1 fruit fly cellular context compared by ENCODE assay signal in genomic region chr3R:13404841-13405441, dm6.
TF ChIP-seq lines count a peak whose summit lies in the region.

Gene yellow-e3, minus strand, starts transcription at chr3R:13404870.

TF ChIP-seq in whole organism, embryonic, 481 proteins besides CTCF, POLR2A, EP300 and RAD21 (continued from another document and continues in another):
- TF ChIP-seq Ssrp (tag; optimal IDR thresholded peaks at IDR 0.05; lab: Kevin White, UChicago) (peak; percentile 17), CG2202 (tag; optimal IDR thresholded peaks at IDR 0.05; lab: Kevin White, UChicago) (peak; percentile 38), CG2120 (GFP tag; optimal IDR thresholded peaks at IDR 0.05; lab: Kevin White, UChicago) (no peak), CG7786 (GFP tag; optimal IDR thresholded peaks at IDR 0.05; lab: Kevin White, UChicago) (no peak), sqz (GFP tag; optimal IDR thresholded peaks at IDR 0.05; lab: Kevin White, UChicago) (no peak), row (GFP tag; IDR thresholded peaks at IDR 0.05; lab: Robert Waterston, UW) (peak; percentile 53), CG15601 (tag; optimal IDR thresholded peaks at IDR 0.05; lab: Kevin White, UChicago) (peak; percentile 24), cad (GFP tag; optimal IDR thresholded peaks at IDR 0.05; lab: Kevin White, UChicago) (peak; percentile 38), sd (tag; optimal IDR thresholded peaks at IDR 0.05; lab: Kevin White, UChicago) (no peak), eve (GFP tag; optimal IDR thresholded peaks at IDR 0.05; lab: Kevin White, UChicago) (no peak), C15 (GFP tag; IDR thresholded peaks at IDR 0.05; lab: Robert Waterston, UW) (no peak), CG6854 (GFP tag; optimal IDR thresholded peaks at IDR 0.05; lab: Kevin White, UChicago) (no peak), bab2 (GFP tag; optimal IDR thresholded peaks at IDR 0.05; lab: Kevin White, UChicago) (no peak), lab (GFP tag; optimal IDR thresholded peaks at IDR 0.05; lab: Kevin White, UChicago) (no peak), CG8290 (GFP tag; optimal IDR thresholded peaks at IDR 0.05; lab: Kevin White, UChicago) (no peak), CG8290 (tag; optimal IDR thresholded peaks at IDR 0.05; lab: Kevin White, UChicago) (no peak), hkb (optimal IDR thresholded peaks at IDR 0.05; lab: Kevin White, UChicago) (no peak), hkb (GFP tag; IDR thresholded peaks at IDR 0.05; lab: Robert Waterston, UW) (no peak), jigr1 (GFP tag; IDR thresholded peaks at IDR 0.05; lab: Robert Waterston, UW) (no peak), z (GFP tag; IDR thresholded peaks at IDR 0.05; lab: Robert Waterston, UW) (no peak), CG11085 (GFP tag; IDR thresholded peaks at IDR 0.05; lab: Robert Waterston, UW) (no peak), CG43689 (GFP tag; IDR thresholded peaks at IDR 0.05; lab: Robert Waterston, UW) (no peak), CG17385 (GFP tag; optimal IDR thresholded peaks at IDR 0.05; lab: Kevin White, UChicago) (no peak), CG15073 (GFP tag; optimal IDR thresholded peaks at IDR 0.05; lab: Kevin White, UChicago) (no peak), Hr3 (GFP tag; optimal IDR thresholded peaks at IDR 0.05; lab: Kevin White, UChicago) (no peak), CG6272 (GFP tag; IDR thresholded peaks at IDR 0.05; lab: Robert Waterston, UW) (no peak), CG3065 (GFP tag; optimal IDR thresholded peaks at IDR 0.05; lab: Kevin White, UChicago) (no peak), MTF-1 (GFP tag; optimal IDR thresholded peaks at IDR 0.05; lab: Kevin White, UChicago; ENCODE audit: borderline replicate concordance) (no peak), phol (tag; optimal IDR thresholded peaks at IDR 0.05; lab: Kevin White, UChicago) (peak; percentile 52), Dref (GFP tag; IDR thresholded peaks at IDR 0.05; lab: Robert Waterston, UW) (no peak), jing (GFP tag; optimal IDR thresholded peaks at IDR 0.05; lab: Kevin White, UChicago) (no peak), knrl (GFP tag; IDR thresholded peaks at IDR 0.05; lab: Robert Waterston, UW; ENCODE audit: partially characterized antibody) (no peak), CG13123 (GFP tag; optimal IDR thresholded peaks at IDR 0.05; lab: Kevin White, UChicago) (no peak), Hr78 (GFP tag; optimal IDR thresholded peaks at IDR 0.05; lab: Kevin White, UChicago) (no peak), CG4404 (GFP tag; IDR thresholded peaks at IDR 0.05; lab: Robert Waterston, UW) (peak; percentile 73), CG17912 (GFP tag; optimal IDR thresholded peaks at IDR 0.05; lab: Kevin White, UChicago) (no peak), CG16863 (GFP tag; optimal IDR thresholded peaks at IDR 0.05; lab: Kevin White, UChicago) (no peak), Bgb (GFP tag; IDR thresholded peaks at IDR 0.05; lab: Robert Waterston, UW; ENCODE audit: partially characterized antibody) (no peak), odd (GFP tag; optimal IDR thresholded peaks at IDR 0.05; lab: Kevin White, UChicago) (no peak), gfzf (GFP tag; optimal IDR thresholded peaks at IDR 0.05; lab: Kevin White, UChicago) (no peak), lola (GFP tag; optimal IDR thresholded peaks at IDR 0.05; lab: Kevin White, UChicago) (peak in 1 of 3 experiments; percentile 82), CG10366 (GFP tag; IDR thresholded peaks at IDR 0.05; lab: Robert Waterston, UW) (no peak), ranshi (GFP tag; IDR thresholded peaks at IDR 0.05; lab: Robert Waterston, UW) (no peak), disco-r (GFP tag; optimal IDR thresholded peaks at IDR 0.05; lab: Kevin White, UChicago) (no peak), CG17829 (tag; optimal IDR thresholded peaks at IDR 0.05; lab: Kevin White, UChicago) (peak; percentile 58), p53 (GFP tag; optimal IDR thresholded peaks at IDR 0.05; lab: Kevin White, UChicago) (no peak), CG15011 (GFP tag; optimal IDR thresholded peaks at IDR 0.05; lab: Kevin White, UChicago) (no peak), CG15696 (tag; optimal IDR thresholded peaks at IDR 0.05; lab: Kevin White, UChicago) (peak; percentile 90), Spps (tag; optimal IDR thresholded peaks at IDR 0.05; lab: Kevin White, UChicago) (peak; percentile 43), Xrp1 (GFP tag; IDR thresholded peaks at IDR 0.05; lab: Robert Waterston, UW) (peak; percentile 72), so (GFP tag; IDR thresholded peaks at IDR 0.05; lab: Robert Waterston, UW) (no peak), CG4328 (GFP tag; optimal IDR thresholded peaks at IDR 0.05; lab: Kevin White, UChicago) (no peak), amos (GFP tag; IDR thresholded peaks at IDR 0.05; lab: Robert Waterston, UW; ENCODE audit: partially characterized antibody) (no peak), TFAM (GFP tag; optimal IDR thresholded peaks at IDR 0.05; lab: Kevin White, UChicago) (no peak), gt (GFP tag; IDR thresholded peaks at IDR 0.05; lab: Robert Waterston, UW) (no peak), Ada2b (GFP tag; IDR thresholded peaks at IDR 0.05; lab: Robert Waterston, UW) (no peak), bsh (GFP tag; optimal IDR thresholded peaks at IDR 0.05; lab: Kevin White, UChicago) (peak in 1 of 2 experiments; percentile 42), Sin3A (optimal IDR thresholded peaks at IDR 0.05; lab: Kevin White, UChicago) (no peak), twi (tag; optimal IDR thresholded peaks at IDR 0.05; lab: Kevin White, UChicago) (peak; percentile 25), run (tag; optimal IDR thresholded peaks at IDR 0.05; lab: Kevin White, UChicago) (no peak), ro (GFP tag; IDR thresholded peaks at IDR 0.05; lab: Robert Waterston, UW) (no peak), az2 (GFP tag; optimal IDR thresholded peaks at IDR 0.05; lab: Kevin White, UChicago) (peak; percentile 34), stc (GFP tag; IDR thresholded peaks at IDR 0.05; lab: Robert Waterston, UW) (no peak), CG9727 (GFP tag; optimal IDR thresholded peaks at IDR 0.05; lab: Kevin White, UChicago) (peak; percentile 75), CG30403 (GFP tag; optimal IDR thresholded peaks at IDR 0.05; lab: Kevin White, UChicago) (peak; percentile 16), CG13775 (GFP tag; optimal IDR thresholded peaks at IDR 0.05; lab: Kevin White, UChicago) (peak; percentile 30), Sox102F (GFP tag; optimal IDR thresholded peaks at IDR 0.05; lab: Kevin White, UChicago) (no peak), danr (GFP tag; IDR thresholded peaks at IDR 0.05; lab: Robert Waterston, UW) (no peak), gem (tag; optimal IDR thresholded peaks at IDR 0.05; lab: Kevin White, UChicago) (peak; percentile 65), luna (GFP tag; optimal IDR thresholded peaks at IDR 0.05; lab: Kevin White, UChicago) (no peak), CG8765 (GFP tag; IDR thresholded peaks at IDR 0.05; lab: Robert Waterston, UW) (peak; percentile 39; the same call in 1 of the 2 replicates), grau (tag; optimal IDR thresholded peaks at IDR 0.05; lab: Kevin White, UChicago) (peak; percentile 44), fd64A (GFP tag; optimal IDR thresholded peaks at IDR 0.05; lab: Kevin White, UChicago) (no peak), CG17612 (GFP tag; IDR thresholded peaks at IDR 0.05; lab: Robert Waterston, UW) (no peak), dati (GFP tag; IDR thresholded peaks at IDR 0.05; lab: Robert Waterston, UW) (no peak), CG4424 (GFP tag; optimal IDR thresholded peaks at IDR 0.05; lab: Kevin White, UChicago) (no peak), cas (GFP tag; IDR thresholded peaks at IDR 0.05; lab: Robert Waterston, UW) (no peak), MBD-R2 (GFP tag; IDR thresholded peaks at IDR 0.05; lab: Robert Waterston, UW) (no peak), zen (tag; optimal IDR thresholded peaks at IDR 0.05; lab: Kevin White, UChicago) (peak; percentile 93), sc (optimal IDR thresholded peaks at IDR 0.05; lab: Kevin White, UChicago) (no peak), sc (GFP tag; optimal IDR thresholded peaks at IDR 0.05; lab: Kevin White, UChicago) (peak; percentile 5), CG14014 (GFP tag; IDR thresholded peaks at IDR 0.05; lab: Robert Waterston, UW) (no peak), Oli (tag; optimal IDR thresholded peaks at IDR 0.05; lab: Kevin White, UChicago) (no peak), sens (GFP tag; lab: Kevin White, UChicago) (peak; percentile 61), pho (GFP tag; optimal IDR thresholded peaks at IDR 0.05; lab: Kevin White, UChicago) (no peak), CG18764 (GFP tag; optimal IDR thresholded peaks at IDR 0.05; lab: Kevin White, UChicago) (no peak), CG1832 (GFP tag; optimal IDR thresholded peaks at IDR 0.05; lab: Kevin White, UChicago) (no peak), GATAe (GFP tag; conservative IDR thresholded peaks at IDR 0.05; lab: Robert Waterston, UW) (no peak), zfh1 (GFP tag; IDR thresholded peaks at IDR 0.05; lab: Robert Waterston, UW) (peak; percentile 64; the same call in 2 of the 3 replicates), dysf (GFP tag; IDR thresholded peaks at IDR 0.05; lab: Robert Waterston, UW) (no peak), CG9817 (tag; optimal IDR thresholded peaks at IDR 0.05; lab: Kevin White, UChicago) (no peak), unc-4 (GFP tag; IDR thresholded peaks at IDR 0.05; lab: Robert Waterston, UW; ENCODE audit: partially characterized antibody) (no peak), CG17361 (GFP tag; IDR thresholded peaks at IDR 0.05; lab: Robert Waterston, UW) (peak; percentile 38; the same call in 1 of the 3 replicates), eyg (GFP tag; optimal IDR thresholded peaks at IDR 0.05; lab: Kevin White, UChicago) (no peak), Asciz (GFP tag; optimal IDR thresholded peaks at IDR 0.05; lab: Kevin White, UChicago) (no peak), Awh (GFP tag; IDR thresholded peaks at IDR 0.05; lab: Robert Waterston, UW) (no peak), Dek (tag; optimal IDR thresholded peaks at IDR 0.05; lab: Kevin White, UChicago) (no peak), crc (GFP tag; optimal IDR thresholded peaks at IDR 0.05; lab: Kevin White, UChicago) (no peak), ttk (GFP tag; IDR thresholded peaks at IDR 0.05; lab: Robert Waterston, UW) (no peak), CoRest (tag; optimal IDR thresholded peaks at IDR 0.05; lab: Kevin White, UChicago) (peak; percentile 25), Elba2 (GFP tag; optimal IDR thresholded peaks at IDR 0.05; lab: Kevin White, UChicago) (peak; percentile 28), usp (GFP tag; optimal IDR thresholded peaks at IDR 0.05; lab: Kevin White, UChicago) (no peak), CG16815 (GFP tag; optimal IDR thresholded peaks at IDR 0.05; lab: Kevin White, UChicago) (peak; percentile 41), zf30C (GFP tag; optimal IDR thresholded peaks at IDR 0.05; lab: Kevin White, UChicago) (peak; percentile 95), slou (GFP tag; optimal IDR thresholded peaks at IDR 0.05; lab: Kevin White, UChicago) (no peak), Nf-YB (GFP tag; optimal IDR thresholded peaks at IDR 0.05; lab: Kevin White, UChicago) (no peak), Antp (GFP tag; optimal IDR thresholded peaks at IDR 0.05; lab: Kevin White, UChicago) (no peak), CG7271 (tag; optimal IDR thresholded peaks at IDR 0.05; lab: Kevin White, UChicago) (peak; percentile 86), stwl (tag; optimal IDR thresholded peaks at IDR 0.05; lab: Kevin White, UChicago) (peak; percentile 11), CG3281 (GFP tag; optimal IDR thresholded peaks at IDR 0.05; lab: Kevin White, UChicago) (no peak), schlank (tag; optimal IDR thresholded peaks at IDR 0.05; lab: Kevin White, UChicago) (no peak), Ptx1 (GFP tag; IDR thresholded peaks at IDR 0.05; lab: Robert Waterston, UW) (no peak), D (optimal IDR thresholded peaks at IDR 0.05; lab: Kevin White, UChicago) (no peak), D (GFP tag; optimal IDR thresholded peaks at IDR 0.05; lab: Kevin White, UChicago) (peak; percentile 7), kni (GFP tag; optimal IDR thresholded peaks at IDR 0.05; lab: Kevin White, UChicago) (no peak), nom (GFP tag; optimal IDR thresholded peaks at IDR 0.05; lab: Kevin White, UChicago) (no peak), CG12744 (GFP tag; optimal IDR thresholded peaks at IDR 0.05; lab: Kevin White, UChicago) (no peak), nmo (GFP tag; optimal IDR thresholded peaks at IDR 0.05; lab: Kevin White, UChicago) (peak; percentile 41), CG31441 (GFP tag; IDR thresholded peaks at IDR 0.05; lab: Robert Waterston, UW) (0 out of 2 replicates have a peak, but pooled peaks have one; percentile 35), CG10267 (tag; optimal IDR thresholded peaks at IDR 0.05; lab: Kevin White, UChicago) (peak; percentile 71), CG3995 (GFP tag; optimal IDR thresholded peaks at IDR 0.05; lab: Kevin White, UChicago) (no peak), tll (GFP tag; optimal IDR thresholded peaks at IDR 0.05; lab: Kevin White, UChicago) (peak in 1 of 2 experiments; percentile 75), CG6254 (GFP tag; optimal IDR thresholded peaks at IDR 0.05; lab: Kevin White, UChicago) (peak; percentile 37), vnd (GFP tag; IDR thresholded peaks at IDR 0.05; lab: Robert Waterston, UW; ENCODE audit: partially characterized antibody) (no peak), CG32532 (GFP tag; IDR thresholded peaks at IDR 0.05; lab: Robert Waterston, UW) (no peak), Side (GFP tag; optimal IDR thresholded peaks at IDR 0.05; lab: Kevin White, UChicago) (no peak), CG4730 (GFP tag; IDR thresholded peaks at IDR 0.05; lab: Robert Waterston, UW) (no peak), Doc2 (GFP tag; IDR thresholded peaks at IDR 0.05; lab: Robert Waterston, UW) (no peak), slp2 (GFP tag; optimal IDR thresholded peaks at IDR 0.05; lab: Kevin White, UChicago) (no peak), Lim3 (GFP tag; IDR thresholded peaks at IDR 0.05; lab: Robert Waterston, UW) (no peak), CG8944 (GFP tag; optimal IDR thresholded peaks at IDR 0.05; lab: Kevin White, UChicago) (no peak), wek (GFP tag; optimal IDR thresholded peaks at IDR 0.05; lab: Kevin White, UChicago) (no peak), ken (GFP tag; IDR thresholded peaks at IDR 0.05; lab: Robert Waterston, UW) (no peak), CG15479 (GFP tag; optimal IDR thresholded peaks at IDR 0.05; lab: Kevin White, UChicago) (peak; percentile 84), YL-1 (GFP tag; optimal IDR thresholded peaks at IDR 0.05; lab: Kevin White, UChicago) (no peak), CG33557 (GFP tag; optimal IDR thresholded peaks at IDR 0.05; lab: Kevin White, UChicago) (peak; percentile 81), Usf (GFP tag; optimal IDR thresholded peaks at IDR 0.05; lab: Kevin White, UChicago) (no peak), D19A (tag; optimal IDR thresholded peaks at IDR 0.05; lab: Kevin White, UChicago) (peak; percentile 59), Eip74EF (GFP tag; optimal IDR thresholded peaks at IDR 0.05; lab: Kevin White, UChicago) (no peak)
